Worm (Caenorhabditis elegans): ENCODE results near the gene magu-1.

- TF ChIP-seq sup-37 (GFP tag; optimal IDR thresholded peaks at IDR 0.05) (no peak), swsn-7 (tag; optimal IDR thresholded peaks at IDR 0.05) (no peak), nhr-28 (tag; optimal IDR thresholded peaks at IDR 0.05) (no peak), skn-1 (tag; optimal IDR thresholded peaks at IDR 0.05) (no peak), ces-1 (GFP tag; optimal IDR thresholded peaks at IDR 0.05) (no peak), unc-130 (tag; optimal IDR thresholded peaks at IDR 0.05) (no peak), fkh-4 (tag; optimal IDR thresholded peaks at IDR 0.05; ENCODE audit: borderline replicate concordance) (no peak)
Observed at ce11 chrIII:486077-486597, 14.6 kb upstream of the magu-1 start, which contains the start of gene nlp-32.

Measured in whole organism, L1 larva.